Worm (Caenorhabditis elegans) whole organism, young adult: ENCODE results near the gene slc-46A.

Source experiments
- ama-1 ChIP-seq, 3 experiments: fragments of 150-350 bp in 1 of 3; sonication (generic microtip) in 2 of 3; optimal IDR thresholded peaks; 2 replicates each; lab custom pipeline; 2014 to 2018; ENCODE audit warnings: missing biosample characterization in 2 of 3, missing genetic modification characterization in 2 of 3, missing genetic modification reagents in 2 of 3
- ccch-3 ChIP-seq: fragments of 200-800 bp; sonication (Bioruptor generic); optimal IDR thresholded peaks from 2 replicates; lab custom pipeline; 2018; ENCODE audit warnings: mild to moderate bottlenecking, missing genetic modification characterization, missing compliant biosample characterization
- unc-62 ChIP-seq: fragments of 150-350 bp; optimal IDR thresholded peaks from 2 replicates; lab custom pipeline; 2014; ENCODE audit warnings: missing biosample characterization, missing genetic modification reagents, missing genetic modification characterization

DNA sequence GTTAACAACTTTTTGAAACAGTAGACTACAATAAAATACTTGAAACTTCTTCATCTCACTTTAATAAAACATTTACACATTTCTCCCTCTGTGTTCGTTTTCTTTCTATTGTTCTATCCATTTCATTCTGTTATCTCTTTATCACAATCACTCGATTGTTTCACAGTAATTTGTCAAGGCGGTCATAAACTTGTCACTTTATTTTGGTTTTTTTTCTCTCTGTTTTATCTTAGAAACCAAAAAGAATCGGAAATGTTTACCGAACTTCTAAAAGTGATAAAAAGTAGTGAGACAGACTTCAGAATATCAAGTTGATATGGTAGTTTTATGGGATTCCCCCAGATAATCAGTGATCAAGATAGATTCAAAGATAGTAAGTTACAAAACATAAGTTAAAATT, 20.2 kb downstream of the slc-46A start, which contains the start of gene Y4C6B.2:
- TF ChIP-seq unc-62 (GFP tag; lab: Kevin White, UChicago) = no peak
- TF ChIP-seq ccch-3 (GFP tag; lab: Kevin White, UChicago) = no peak
- TF ChIP-seq ama-1 (optimal IDR thresholded peaks at IDR 0.05; lab: Kevin White, UChicago) = no peak
- no peak for TF ChIP-seq ama-1 (GFP tag; optimal IDR thresholded peaks at IDR 0.05; lab: Kevin White, UChicago)
